Worm (Caenorhabditis elegans) whole organism, L3 larva: ENCODE results near the gene T25E4.1.
A peak's percentile ranks its signal among the peaks of the same experiment; 100 is the strongest.

Experiments used
- R02D3.7 ChIP-seq: fragments of 150-350 bp; optimal IDR thresholded peaks from 2 replicates; lab custom pipeline; 2014; ENCODE audit warnings: missing biosample characterization, missing genetic modification characterization
- ZK546.5 ChIP-seq: sonication (generic microtip); optimal IDR thresholded peaks from 2 replicates; lab custom pipeline; 2017; ENCODE audit warnings: missing biosample characterization, missing genetic modification characterization
- ceh-82 ChIP-seq: fragments of 150-350 bp; optimal IDR thresholded peaks from 2 replicates; lab custom pipeline; 2014; ENCODE audit warnings: missing biosample characterization, missing genetic modification characterization
- ceh-9 ChIP-seq: sonication (generic microtip); optimal IDR thresholded peaks from 2 replicates; lab custom pipeline; 2018; ENCODE audit warnings: missing biosample characterization, missing genetic modification characterization
- daf-12 ChIP-seq: fragments of 150-350 bp; optimal IDR thresholded peaks from 2 replicates; lab custom pipeline; 2014; ENCODE audit warnings: missing biosample characterization, missing genetic modification reagents, missing genetic modification characterization
- elt-1 ChIP-seq: fragments of 150-350 bp; optimal IDR thresholded peaks from 2 replicates; lab custom pipeline; 2014; ENCODE audit warnings: missing biosample characterization, missing genetic modification characterization
- elt-2 ChIP-seq: sonication (generic microtip); optimal IDR thresholded peaks from 2 replicates; lab custom pipeline; 2016; ENCODE audit warnings: missing genetic modification reagents, mild to moderate bottlenecking, missing genetic modification characterization, missing compliant biosample characterization
- eor-1 ChIP-seq, 2 experiments: fragments of 150-350 bp; optimal IDR thresholded peaks; 2 replicates each; lab custom pipeline; 2014 to 2018; ENCODE audit warnings: missing biosample characterization in 2 of 2, missing genetic modification characterization in 2 of 2
- fkh-10 ChIP-seq: sonication (generic microtip); optimal IDR thresholded peaks from 2 replicates; lab custom pipeline; 2017; ENCODE audit warnings: missing biosample characterization, missing genetic modification reagents, missing genetic modification characterization
- fos-1 ChIP-seq: fragments of 150-350 bp; optimal IDR thresholded peaks from 2 replicates; lab custom pipeline; 2014; ENCODE audit warnings: missing biosample characterization, missing genetic modification characterization
- jun-1 ChIP-seq: fragments of 150-350 bp; optimal IDR thresholded peaks from 2 replicates; lab custom pipeline; 2014; ENCODE audit warnings: missing biosample characterization, missing genetic modification reagents, missing genetic modification characterization
- lin-15B ChIP-seq: fragments of 150-350 bp; optimal IDR thresholded peaks from 2 replicates; lab custom pipeline; 2014; ENCODE audit warnings: missing biosample characterization, missing genetic modification characterization
- lin-39 ChIP-seq: fragments of 150-350 bp; optimal IDR thresholded peaks from 2 replicates; lab custom pipeline; 2018; ENCODE audit warnings: missing biosample characterization, missing genetic modification reagents, missing genetic modification characterization
- lsy-12 ChIP-seq: sonication (generic microtip); optimal IDR thresholded peaks from 2 replicates; lab custom pipeline; 2016; ENCODE audit warnings: mild to moderate bottlenecking, missing genetic modification characterization, missing compliant biosample characterization
- mml-1 ChIP-seq: fragments of 150-350 bp; sonication (generic microtip); optimal IDR thresholded peaks from 3 replicates; lab custom pipeline; 2014; ENCODE audit warnings: missing biosample characterization, missing genetic modification characterization
- nfya-1 ChIP-seq: sonication (generic microtip); optimal IDR thresholded peaks from 2 replicates; lab custom pipeline; 2017; ENCODE audit warnings: missing genetic modification characterization, mild to moderate bottlenecking, missing compliant biosample characterization, antibody characterized with exemption, moderate library complexity; ENCODE audit not compliant: insufficient read depth
- nhr-11 ChIP-seq: fragments of 150-350 bp; optimal IDR thresholded peaks from 2 replicates; lab custom pipeline; 2014; ENCODE audit warnings: missing biosample characterization, missing genetic modification characterization
- nhr-12 ChIP-seq: fragments of 150-350 bp; optimal IDR thresholded peaks from 2 replicates; lab custom pipeline; 2014; ENCODE audit warnings: missing biosample characterization, missing genetic modification characterization
- nhr-23 ChIP-seq: fragments of 150-350 bp; optimal IDR thresholded peaks from 2 replicates; lab custom pipeline; 2014; ENCODE audit warnings: missing biosample characterization, missing genetic modification reagents, missing genetic modification characterization
- nhr-237 ChIP-seq: fragments of 150-350 bp; optimal IDR thresholded peaks from 2 replicates; lab custom pipeline; 2014; ENCODE audit warnings: missing biosample characterization, missing genetic modification characterization
- nhr-25 ChIP-seq: sonication (generic microtip); optimal IDR thresholded peaks from 2 replicates; lab custom pipeline; 2017; ENCODE audit warnings: missing biosample characterization, missing genetic modification characterization
- nhr-28 ChIP-seq: fragments of 150-350 bp; optimal IDR thresholded peaks from 2 replicates; lab custom pipeline; 2014; ENCODE audit warnings: missing biosample characterization, missing genetic modification characterization
- nhr-43 ChIP-seq: sonication (generic microtip); optimal IDR thresholded peaks from 2 replicates; lab custom pipeline; 2016; ENCODE audit warnings: mild to moderate bottlenecking, missing genetic modification characterization, missing compliant biosample characterization; ENCODE audit not compliant: poor library complexity, severe bottlenecking
- nhr-67 ChIP-seq: fragments of 150-350 bp; optimal IDR thresholded peaks from 2 replicates; lab custom pipeline; 2014; ENCODE audit warnings: missing biosample characterization, missing genetic modification characterization
- pha-4 ChIP-seq: fragments of 150-350 bp; optimal IDR thresholded peaks from 2 replicates; lab custom pipeline; 2014; ENCODE audit warnings: missing biosample characterization, missing genetic modification reagents, missing genetic modification characterization
- pqm-1 ChIP-seq: fragments of 150-350 bp; optimal IDR thresholded peaks from 2 replicates; lab custom pipeline; 2017; ENCODE audit warnings: missing biosample characterization, missing genetic modification characterization, inconsistent platforms
- sea-2 ChIP-seq: fragments of 150-350 bp; sonication (generic microtip); optimal IDR thresholded peaks from 4 replicates; lab custom pipeline; 2014; ENCODE audit warnings: missing biosample characterization, missing genetic modification reagents, missing genetic modification characterization
- skn-1 ChIP-seq: fragments of 150-350 bp; optimal IDR thresholded peaks from 2 replicates; lab custom pipeline; 2014; ENCODE audit warnings: missing biosample characterization, missing genetic modification characterization
- snpc-4 ChIP-seq: fragments of 150-350 bp; optimal IDR thresholded peaks from 2 replicates; lab custom pipeline; 2014; ENCODE audit warnings: missing biosample characterization, missing genetic modification characterization
- tbx-2 ChIP-seq: sonication (generic microtip); optimal IDR thresholded peaks from 2 replicates; lab custom pipeline; 2016; ENCODE audit warnings: mild to moderate bottlenecking, missing genetic modification characterization, missing compliant biosample characterization
- unc-39 ChIP-seq: sonication (generic microtip); optimal IDR thresholded peaks from 4 replicates; lab custom pipeline; 2017; ENCODE audit warnings: missing biosample characterization, missing genetic modification characterization
- ztf-11 ChIP-seq: fragments of 150-350 bp; optimal IDR thresholded peaks from 2 replicates; lab custom pipeline; 2014; ENCODE audit warnings: missing biosample characterization, missing genetic modification characterization
- ztf-4 ChIP-seq: fragments of 150-350 bp; optimal IDR thresholded peaks from 2 replicates; lab custom pipeline; 2014; ENCODE audit warnings: missing biosample characterization, missing genetic modification characterization

T25E4.1 gene

DNA sequence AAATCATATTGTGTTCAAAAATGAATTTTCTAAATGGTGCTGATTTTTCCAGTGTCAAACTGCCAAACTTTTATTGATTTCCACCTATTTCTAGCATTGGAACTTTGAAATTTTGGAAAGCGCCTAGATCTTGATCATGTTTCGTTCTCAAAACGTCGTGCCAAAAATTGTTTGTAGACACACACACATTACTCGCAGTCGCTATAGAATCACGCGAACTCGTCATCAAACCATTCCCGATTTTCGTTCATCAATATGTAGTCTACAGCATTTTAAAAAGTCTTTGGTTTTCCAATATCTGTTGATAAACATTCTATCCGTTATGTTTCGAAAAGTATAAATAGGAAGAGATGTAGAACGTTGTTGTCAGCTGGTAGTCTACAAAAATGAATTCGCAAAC lies 7.9 kb upstream of the T25E4.1 start, which contains the start of the genes C17C3.1 and C17C3.15:
Gene C17C3.1, plus strand, starts transcription at position 301 of the 400 bp plus-strand sequence.
Gene C17C3.15, plus strand, starts transcription at position 383 of the 400 bp plus-strand sequence.
- no peak for TF ChIP-seq nhr-237
- no peak for TF ChIP-seq skn-1 (tag; lab: Kevin White, UChicago)
- TF ChIP-seq lsy-12 (tag; lab: Kevin White, UChicago): no peak
- TF ChIP-seq nhr-12: no peak
- TF ChIP-seq nhr-11 (tag; lab: Kevin White, UChicago): no peak
- no peak for TF ChIP-seq ztf-4 (tag; lab: Kevin White, UChicago)
- no peak for TF ChIP-seq ZK546.5
- no peak for TF ChIP-seq lin-39
- no peak for TF ChIP-seq unc-39 (tag; lab: Kevin White, UChicago)
- no peak for TF ChIP-seq eor-1 (tag; optimal IDR thresholded peaks at IDR 0.05; lab: Kevin White, UChicago)
- no peak for TF ChIP-seq fos-1
- no peak for TF ChIP-seq sea-2 (GFP tag; lab: Kevin White, UChicago)

DNA sequence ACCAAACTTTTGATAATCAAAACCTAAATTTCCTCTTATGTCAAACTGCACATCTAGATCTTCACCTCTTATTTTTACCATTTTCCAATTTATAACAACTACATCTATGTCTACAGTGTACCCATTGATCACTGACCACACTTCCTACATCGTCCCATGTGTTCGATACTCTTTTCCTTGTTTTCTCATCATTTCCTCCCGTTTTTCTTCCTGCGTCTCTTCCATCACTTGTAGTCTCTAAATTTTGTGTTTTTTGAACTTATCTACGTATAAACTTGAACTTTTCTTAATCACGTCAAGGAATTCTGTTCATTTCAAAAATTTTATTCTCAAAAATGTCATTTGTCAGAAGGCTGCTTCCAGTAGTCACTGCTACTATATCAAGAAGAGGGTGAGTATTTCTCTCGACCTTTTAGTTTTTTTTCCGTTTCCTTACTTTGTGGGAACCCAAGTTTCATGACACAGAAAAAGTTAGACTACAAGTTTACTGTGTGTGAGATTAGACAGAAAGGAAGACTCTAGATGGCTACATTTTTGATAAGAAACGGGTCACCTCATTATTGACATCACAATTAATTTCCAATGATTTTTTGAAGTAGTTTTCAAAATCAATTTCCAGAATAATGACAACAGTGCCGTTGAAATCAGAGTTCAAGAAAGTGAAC lies 5.9 kb upstream of the T25E4.1 start:
- TF ChIP-seq nfya-1 (tag; lab: Kevin White, UChicago): peak; percentile 35
- TF ChIP-seq pha-4: peak; percentile 27
- peak; percentile 80 for TF ChIP-seq elt-2
- TF ChIP-seq nhr-237: no peak
- TF ChIP-seq tbx-2: no peak
- TF ChIP-seq unc-39 (tag; lab: Kevin White, UChicago): no peak
- TF ChIP-seq daf-12: no peak
- TF ChIP-seq pqm-1 (tag; lab: Kevin White, UChicago): peak; percentile 7
- peak; percentile 66 for TF ChIP-seq nhr-23
- peak; percentile 48 for TF ChIP-seq skn-1 (tag; lab: Kevin White, UChicago)
- TF ChIP-seq nhr-43 (tag; lab: Kevin White, UChicago): peak; percentile 90

- TF ChIP-seq elt-2 (peak; percentile 26), lin-39 (no peak), skn-1 (tag; lab: Kevin White, UChicago) (no peak), R02D3.7 (tag; lab: Kevin White, UChicago) (no peak), nhr-43 (tag; lab: Kevin White, UChicago) (peak; percentile 13), ceh-9 (no peak), nhr-67 (no peak), nhr-237 (no peak)
Observed at ce11 chrII:5574925-5575324, 3.2 kb upstream of the T25E4.1 start.

DNA sequence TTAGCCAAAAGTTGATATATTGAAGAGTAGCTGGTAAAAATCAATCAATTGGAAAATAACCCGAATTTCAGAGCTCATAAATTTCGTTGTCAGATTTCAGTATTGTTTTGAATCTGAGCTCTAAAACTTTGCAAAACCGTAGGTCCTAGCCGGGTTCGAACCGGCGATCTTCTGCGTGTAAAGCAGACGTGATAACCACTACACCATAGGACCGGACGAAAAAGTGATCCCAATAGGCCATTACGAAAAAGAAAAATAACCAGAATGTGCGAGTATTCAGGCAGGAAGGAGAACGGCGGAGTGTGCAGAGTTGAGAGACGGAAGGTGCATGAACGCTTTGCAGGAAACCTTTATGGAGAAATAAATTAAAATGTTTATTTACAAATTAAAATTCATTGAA lies 1.1 kb upstream of the T25E4.1 start:
- TF ChIP-seq snpc-4 (peak; percentile 55), elt-2 (peak; percentile 60), nhr-43 (tag; lab: Kevin White, UChicago) (peak; percentile 61), ztf-11 (no peak), nhr-12 (no peak), nfya-1 (tag; lab: Kevin White, UChicago) (peak; percentile 33), pha-4 (peak; percentile 34), mml-1 (tag; lab: Kevin White, UChicago) (no peak), jun-1 (tag; lab: Kevin White, UChicago) (peak; percentile 47), pqm-1 (tag; lab: Kevin White, UChicago) (no peak), elt-1 (no peak), lin-39 (peak; percentile 24)

ce11 chrII:5578714-5579113 lies 579 bp downstream of the T25E4.1 start:
- TF ChIP-seq pha-4 (no peak), mml-1 (tag; lab: Kevin White, UChicago) (no peak), nhr-25 (no peak), lsy-12 (tag; lab: Kevin White, UChicago) (no peak)

DNA sequence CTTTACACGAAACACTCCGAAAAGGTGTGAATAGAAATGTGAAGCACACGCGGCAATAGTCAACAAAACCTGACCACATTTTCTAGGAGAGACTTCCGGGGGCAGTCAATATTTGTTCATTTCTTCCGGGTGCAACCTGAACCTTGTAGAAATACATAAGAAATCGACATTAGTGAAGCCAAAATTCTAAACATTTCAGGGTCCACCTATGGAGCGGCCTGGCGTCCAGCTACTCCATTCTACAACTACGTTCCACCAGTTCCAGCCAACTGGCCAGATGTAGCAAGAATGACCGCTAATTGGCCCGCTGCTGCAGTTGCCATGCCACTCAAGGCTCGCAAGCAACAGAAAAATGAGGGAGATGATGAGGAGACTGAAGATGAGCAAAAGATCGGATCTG lies 1.1 kb downstream of the T25E4.1 start:
- TF ChIP-seq pha-4: peak; percentile 58
- no peak for TF ChIP-seq nhr-23

ce11 chrII:5582309-5582708 lies 4.2 kb downstream of the T25E4.1 start, which contains the start of gene T25E4.2:
T25E4.2 (minus strand) TSS chrII:5582409.
- no peak for TF ChIP-seq fos-1
- TF ChIP-seq nhr-237: no peak
- no peak for TF ChIP-seq sea-2 (GFP tag; lab: Kevin White, UChicago)
- TF ChIP-seq skn-1 (tag; lab: Kevin White, UChicago): no peak
- no peak for TF ChIP-seq lin-39
- TF ChIP-seq nhr-11 (tag; lab: Kevin White, UChicago): no peak
- TF ChIP-seq pqm-1 (tag; lab: Kevin White, UChicago): no peak
- TF ChIP-seq ceh-82 (tag; lab: Kevin White, UChicago): no peak
- TF ChIP-seq lin-15B (tag; lab: Kevin White, UChicago): no peak
- no peak for TF ChIP-seq ztf-4 (tag; lab: Kevin White, UChicago)
- no peak for TF ChIP-seq fkh-10
- TF ChIP-seq nhr-28 (tag; lab: Kevin White, UChicago): no peak
- no peak for TF ChIP-seq lsy-12 (tag; lab: Kevin White, UChicago)
- no peak for TF ChIP-seq nfya-1 (tag; lab: Kevin White, UChicago)
- TF ChIP-seq ztf-11: no peak
- no peak for TF ChIP-seq tbx-2
- TF ChIP-seq, all 47 proteins: peak for 0
